Worm (Caenorhabditis elegans): ENCODE data around the gene ppgn-1.
A peak's percentile ranks its signal among the peaks of the same experiment; 100 is the strongest.

Gene ppgn-1

DNA sequence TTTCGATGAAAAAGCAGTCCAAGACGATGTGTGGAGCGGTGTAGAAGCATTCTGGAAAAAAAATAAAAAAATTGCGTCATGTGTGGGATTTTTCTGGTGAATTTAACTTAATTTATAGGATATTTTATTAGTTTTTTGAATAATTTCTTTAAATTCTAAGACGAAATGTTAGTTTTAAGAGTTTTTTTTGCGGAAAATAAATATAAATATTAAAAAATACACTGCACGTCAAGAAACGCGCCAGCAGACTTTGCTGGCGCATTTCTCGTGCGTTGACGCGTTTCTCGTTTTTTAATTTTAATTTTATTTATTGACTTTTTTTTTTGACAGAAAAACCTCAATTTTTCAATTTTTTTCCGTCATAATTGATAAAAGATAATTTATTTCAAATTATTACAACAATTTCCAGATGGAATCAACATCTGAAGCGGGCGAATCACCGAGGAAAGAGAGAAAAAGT is at the start of gene ppgn-1, which contains the start of gene tftc-1:
Gene ppgn-1 (minus strand): TSS at position 51 of the 460 bp plus-strand sequence.
Gene tftc-1 (plus strand): TSS at position 410 of the 460 bp plus-strand sequence.
- no peak for TF ChIP-seq nhr-11 (tag; optimal IDR thresholded peaks at IDR 0.05)
- no peak for TF ChIP-seq ztf-4 (tag; optimal IDR thresholded peaks at IDR 0.05)
- TF ChIP-seq nhr-237 (tag; optimal IDR thresholded peaks at IDR 0.05): no peak
- no peak for TF ChIP-seq ztf-11 (tag; optimal IDR thresholded peaks at IDR 0.05)
- TF ChIP-seq lin-13 (GFP tag; optimal IDR thresholded peaks at IDR 0.05): peak; percentile 55
- TF ChIP-seq nhr-10 (tag; optimal IDR thresholded peaks at IDR 0.05): no peak
- no peak for TF ChIP-seq peb-1 (tag; optimal IDR thresholded peaks at IDR 0.05)
- peak; percentile 8 for TF ChIP-seq dmd-4 (tag; optimal IDR thresholded peaks at IDR 0.05)
- no peak for TF ChIP-seq elt-1 (tag; optimal IDR thresholded peaks at IDR 0.05)
- TF ChIP-seq nhr-21 (tag; optimal IDR thresholded peaks at IDR 0.05): no peak
- TF ChIP-seq unc-55 (GFP tag; optimal IDR thresholded peaks at IDR 0.05): peak; percentile 61
- TF ChIP-seq fos-1 (tag; optimal IDR thresholded peaks at IDR 0.05): no peak
- peak; percentile 72 to 84 for TF ChIP-seq lsy-2 (tag; optimal IDR thresholded peaks at IDR 0.05)
- TF ChIP-seq unc-39 (tag; optimal IDR thresholded peaks at IDR 0.05): no peak
- no peak for TF ChIP-seq nhr-6 (tag; optimal IDR thresholded peaks at IDR 0.05)
- no peak for TF ChIP-seq R02D3.7 (tag; optimal IDR thresholded peaks at IDR 0.05)
- no peak for TF ChIP-seq zag-1 (tag; optimal IDR thresholded peaks at IDR 0.05)
- TF ChIP-seq ztf-1 (GFP tag; conservative IDR thresholded peaks at IDR 0.05): no peak
- TF ChIP-seq sma-3 (GFP tag; optimal IDR thresholded peaks at IDR 0.05): peak; percentile 47
- TF ChIP-seq C34F6.9 (tag; optimal IDR thresholded peaks at IDR 0.05): peak; percentile 49
- no peak for TF ChIP-seq Y55F3AM.14 (GFP tag; optimal IDR thresholded peaks at IDR 0.05)
- TF ChIP-seq nhr-129 (tag; optimal IDR thresholded peaks at IDR 0.05): no peak
- TF ChIP-seq gmeb-1 (tag; optimal IDR thresholded peaks at IDR 0.05): peak; percentile 72
- no peak for TF ChIP-seq egl-27 (tag; optimal IDR thresholded peaks at IDR 0.05)
- TF ChIP-seq snpc-4 (tag; optimal IDR thresholded peaks at IDR 0.05): peak; percentile 29
- no peak for TF ChIP-seq mdl-1 (tag; optimal IDR thresholded peaks at IDR 0.05)
- TF ChIP-seq nhr-23 (tag; optimal IDR thresholded peaks at IDR 0.05): no peak
- no peak for TF ChIP-seq ama-1 (optimal IDR thresholded peaks at IDR 0.05)
- no peak for TF ChIP-seq aly-2 (tag; optimal IDR thresholded peaks at IDR 0.05)
- no peak for TF ChIP-seq alr-1 (tag; optimal IDR thresholded peaks at IDR 0.05)
- no peak for TF ChIP-seq mab-5 (tag; optimal IDR thresholded peaks at IDR 0.05)
- peak; percentile 38 for TF ChIP-seq F13H6.1 (tag; optimal IDR thresholded peaks at IDR 0.05)
- TF ChIP-seq lin-39 (tag; optimal IDR thresholded peaks at IDR 0.05): no peak
- TF ChIP-seq elt-3 (tag; optimal IDR thresholded peaks at IDR 0.05): no peak
- peak; percentile 35 for TF ChIP-seq crh-2 (tag; optimal IDR thresholded peaks at IDR 0.05)
- TF ChIP-seq ZK546.5 (tag; optimal IDR thresholded peaks at IDR 0.05): no peak
- TF ChIP-seq nhr-12 (tag; optimal IDR thresholded peaks at IDR 0.05): no peak
- peak; percentile 31 for TF ChIP-seq nhr-25 (tag; optimal IDR thresholded peaks at IDR 0.05)
- no peak for TF ChIP-seq nhr-77 (tag; optimal IDR thresholded peaks at IDR 0.05)
- TF ChIP-seq mbf-1 (tag; optimal IDR thresholded peaks at IDR 0.05): no peak

DNA sequence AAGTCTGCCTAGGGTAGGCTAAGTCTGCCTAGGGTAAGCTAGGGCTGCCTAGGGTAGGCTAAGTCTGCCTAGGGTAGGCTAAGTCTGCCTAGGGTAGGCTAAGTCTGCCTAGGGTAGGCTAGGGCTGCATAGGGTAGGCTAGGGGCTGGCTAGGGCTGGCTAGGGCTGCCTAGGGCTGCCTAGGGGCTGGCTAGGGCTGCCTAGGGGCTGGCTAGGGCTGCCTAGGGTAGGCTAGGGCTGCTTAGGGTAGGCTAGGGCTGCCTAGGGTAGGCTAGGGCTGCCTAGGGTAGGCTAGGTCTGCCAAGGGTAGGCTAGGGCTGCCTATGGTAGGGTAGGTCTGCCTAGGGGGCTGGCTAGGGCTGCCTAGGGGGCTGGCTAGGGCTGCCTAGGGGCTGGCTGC is 49.6 kb upstream of the ppgn-1 start:
- TF ChIP-seq unc-39 (tag; optimal IDR thresholded peaks at IDR 0.05): no peak
- no peak for TF ChIP-seq ztf-4 (tag; optimal IDR thresholded peaks at IDR 0.05)
- TF ChIP-seq mab-5 (tag; optimal IDR thresholded peaks at IDR 0.05): no peak
- TF ChIP-seq peb-1 (tag; optimal IDR thresholded peaks at IDR 0.05): no peak
- no peak for TF ChIP-seq unc-62 (GFP tag; optimal IDR thresholded peaks at IDR 0.05)
- TF ChIP-seq egl-27 (tag; optimal IDR thresholded peaks at IDR 0.05): no peak
- TF ChIP-seq elt-3 (tag; optimal IDR thresholded peaks at IDR 0.05): no peak
- no peak for TF ChIP-seq R02D3.7 (tag; optimal IDR thresholded peaks at IDR 0.05)
- TF ChIP-seq nhr-10 (tag; optimal IDR thresholded peaks at IDR 0.05): no peak
- no peak for TF ChIP-seq blmp-1 (tag; optimal IDR thresholded peaks at IDR 0.05; ENCODE audit: insufficient read depth)
- no peak for TF ChIP-seq ZK546.5 (tag; optimal IDR thresholded peaks at IDR 0.05)
- no peak for TF ChIP-seq sma-9 (GFP tag; optimal IDR thresholded peaks at IDR 0.05)
- TF ChIP-seq sma-9 (tag; optimal IDR thresholded peaks at IDR 0.05): no peak
- TF ChIP-seq dmd-4 (tag; optimal IDR thresholded peaks at IDR 0.05): no peak
- no peak for TF ChIP-seq fos-1 (tag; optimal IDR thresholded peaks at IDR 0.05)
- no peak for TF ChIP-seq lin-11 (tag; optimal IDR thresholded peaks at IDR 0.05)
- no peak for TF ChIP-seq nhr-11 (tag; optimal IDR thresholded peaks at IDR 0.05)
- TF ChIP-seq sem-4 (tag; optimal IDR thresholded peaks at IDR 0.05): no peak
- TF ChIP-seq ztf-11 (tag; optimal IDR thresholded peaks at IDR 0.05): no peak
- no peak for TF ChIP-seq mbf-1 (tag; optimal IDR thresholded peaks at IDR 0.05)
